Worm (Caenorhabditis elegans) whole organism, L4/young adult: ENCODE results near the gene eral-1.

Experiments used
- dao-5 ChIP-seq: sonication (generic microtip); optimal IDR thresholded peaks from 2 replicates; lab custom pipeline; 2016; ENCODE audit warnings: missing genotype, missing genetic modification characterization, moderate library complexity, missing compliant biosample characterization
- him-1 ChIP-seq: sonication (generic microtip); optimal IDR thresholded peaks from 2 replicates; lab custom pipeline; 2016; ENCODE audit warnings: missing genotype, missing genetic modification reagents, missing genetic modification characterization, missing compliant biosample characterization

DNA sequence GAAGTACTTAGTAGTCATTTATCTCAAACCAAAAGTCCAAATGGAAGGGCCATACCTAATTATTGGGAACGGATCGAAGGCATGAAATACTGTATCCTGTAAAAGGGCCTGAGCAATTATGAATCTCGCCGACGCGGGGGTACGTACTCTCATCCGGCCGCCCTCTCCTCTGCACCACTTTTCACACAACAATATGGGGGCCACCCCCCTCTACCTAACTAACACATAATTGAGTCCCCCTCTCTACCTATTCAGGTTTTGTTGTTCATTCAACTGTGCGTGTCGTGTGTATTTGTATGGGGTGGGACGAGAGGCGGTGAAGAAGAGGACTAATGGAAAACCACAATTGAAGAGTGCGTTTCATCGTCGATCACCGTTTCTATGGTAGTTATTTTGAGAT is 15.2 kb downstream of the eral-1 start:
- TF ChIP-seq dao-5 (tag; lab: Kevin White, UChicago): no peak
- no peak for TF ChIP-seq him-1 (tag; lab: Kevin White, UChicago)
